Fruit fly (Drosophila melanogaster) whole organism, embryonic: ENCODE data around the gene Tsr1.
A peak's percentile ranks its signal among the peaks of the same experiment; 100 is the strongest.

ENCODE experiments used
- CG10543 ChIP-seq: fragments of 200-800 bp; sonication (Bioruptor generic); optimal IDR thresholded peaks from 3 replicates; lab custom pipeline; 2017; ENCODE audit warnings: missing biosample characterization, mild to moderate bottlenecking, missing genetic modification characterization, moderate library complexity
- CG10979 ChIP-seq: fragments of 200-800 bp; sonication (Bioruptor generic); optimal IDR thresholded peaks from 2 replicates; lab custom pipeline; 2018; ENCODE audit warnings: missing biosample characterization, mild to moderate bottlenecking, missing genetic modification characterization, moderate library complexity
- CG11247 ChIP-seq: fragments of 200-800 bp; sonication (Bioruptor generic); IDR thresholded peaks from 2 replicates; pipeline ENCODE4 v1.3.6; 2022; ENCODE audit warnings: missing biosample characterization, missing genetic modification characterization
- CG12071 ChIP-seq: fragments of 200-800 bp; sonication (Bioruptor generic); optimal IDR thresholded peaks from 3 replicates; lab custom pipeline; 2018; ENCODE audit warnings: missing biosample characterization, mild to moderate bottlenecking, missing genetic modification characterization
- CG12942 ChIP-seq: fragments of 200-800 bp; sonication (Bioruptor generic); optimal IDR thresholded peaks from 3 replicates; lab custom pipeline; 2016; ENCODE audit warnings: missing biosample characterization, missing genetic modification characterization
- CG13123 ChIP-seq: fragments of 200-800 bp; sonication (Bioruptor generic); optimal IDR thresholded peaks from 2 replicates; lab custom pipeline; 2016; ENCODE audit warnings: missing biosample characterization, missing genetic modification characterization
- CG13296 ChIP-seq: fragments of 200-800 bp; sonication (Bioruptor generic); optimal IDR thresholded peaks from 3 replicates; lab custom pipeline; 2018; ENCODE audit warnings: missing biosample characterization, mild to moderate bottlenecking, missing genetic modification characterization
- CG14014 ChIP-seq: fragments of 200-800 bp; sonication (Bioruptor generic); IDR thresholded peaks from 2 replicates; pipeline ENCODE4 v1.3.6; 2022; ENCODE audit warnings: missing biosample characterization, missing genetic modification characterization
- CG14667 ChIP-seq: fragments of 200-800 bp; sonication (Bioruptor generic); IDR thresholded peaks from 2 replicates; pipeline ENCODE4 v1.3.6; 2022; ENCODE audit warnings: missing biosample characterization, missing genetic modification characterization
- CG15269 ChIP-seq: fragments of 200-800 bp; sonication (Bioruptor generic); optimal IDR thresholded peaks from 2 replicates; lab custom pipeline; 2018; ENCODE audit warnings: missing biosample characterization, mild to moderate bottlenecking, missing genetic modification characterization, moderate library complexity
- CG15601 ChIP-seq: fragments of 200-800 bp; sonication (Bioruptor generic); optimal IDR thresholded peaks from 3 replicates; lab custom pipeline; 2019; ENCODE audit warnings: missing biosample characterization, mild to moderate bottlenecking, missing genetic modification characterization, moderate library complexity
- CG16863 ChIP-seq: fragments of 200-800 bp; sonication (Bioruptor generic); optimal IDR thresholded peaks from 3 replicates; lab custom pipeline; 2016; ENCODE audit warnings: missing biosample characterization, missing genetic modification characterization
- CG17328 ChIP-seq: fragments of 200-800 bp; sonication (Bioruptor generic); IDR thresholded peaks from 2 replicates; pipeline ENCODE4 v1.3.6; 2022; ENCODE audit warnings: missing biosample characterization, missing genetic modification characterization
- CG17359 ChIP-seq: fragments of 200-800 bp; sonication (Bioruptor generic); optimal IDR thresholded peaks from 3 replicates; lab custom pipeline; 2018; ENCODE audit warnings: missing biosample characterization, mild to moderate bottlenecking, missing genetic modification characterization, moderate library complexity
- CG2678 ChIP-seq: fragments of 200-800 bp; sonication (Bioruptor generic); optimal IDR thresholded peaks from 3 replicates; lab custom pipeline; 2019; ENCODE audit warnings: missing biosample characterization, mild to moderate bottlenecking, missing genetic modification characterization, moderate library complexity
- CG31388 ChIP-seq: fragments of 200-800 bp; sonication (Bioruptor generic); optimal IDR thresholded peaks from 2 replicates; lab custom pipeline; 2016; ENCODE audit warnings: missing biosample characterization, missing genetic modification characterization
- CG32532 ChIP-seq: fragments of 200-800 bp; sonication (Bioruptor generic); IDR thresholded peaks from 2 replicates; pipeline ENCODE4 v1.3.6; 2022; ENCODE audit warnings: missing biosample characterization, missing genetic modification characterization
- CG34422 ChIP-seq: fragments of 200-800 bp; sonication (Bioruptor generic); IDR thresholded peaks from 3 replicates; pipeline ENCODE4 v1.3.6; 2022; ENCODE audit warnings: missing biosample characterization, missing genetic modification characterization
- CG8290 ChIP-seq, 3 experiments: fragments of 200-800 bp; sonication (Bioruptor generic); optimal IDR thresholded peaks; 2 replicates each; lab custom pipeline; 2016 to 2019; ENCODE audit warnings: missing biosample characterization in 3 of 3, missing genetic modification characterization in 3 of 3, mild to moderate bottlenecking in 2 of 3, moderate library complexity in 1 of 3
- CHES-1-like ChIP-seq: fragments of 200-800 bp; sonication (Bioruptor generic); optimal IDR thresholded peaks from 2 replicates; lab custom pipeline; 2016; ENCODE audit warnings: missing biosample characterization, missing genetic modification characterization
- Chrac-16 ChIP-seq: fragments of 200-800 bp; sonication (Bioruptor generic); optimal IDR thresholded peaks from 3 replicates; lab custom pipeline; 2016; ENCODE audit warnings: missing biosample characterization, missing genetic modification characterization
- D19B ChIP-seq: fragments of 200-800 bp; sonication (Bioruptor generic); optimal IDR thresholded peaks from 2 replicates; lab custom pipeline; 2017; ENCODE audit warnings: missing biosample characterization, mild to moderate bottlenecking, missing genetic modification characterization
- E2f1 ChIP-seq: fragments of 200-800 bp; sonication (Bioruptor generic); IDR thresholded peaks from 2 replicates; pipeline ENCODE4 v1.3.6; 2022; ENCODE audit warnings: missing biosample characterization, missing genetic modification characterization
- Eip74EF ChIP-seq, 2 experiments: fragments of 200-800 bp in 1 of 2; fragments of >200 bp in 1 of 2; sonication (Bioruptor generic) in 1 of 2; optimal IDR thresholded peaks; 2 replicates each; lab custom pipeline; 2017 to 2019; ENCODE audit warnings: missing biosample characterization in 2 of 2, missing genetic modification characterization in 2 of 2, mild to moderate bottlenecking in 1 of 2, moderate library complexity in 1 of 2
- GATAe ChIP-seq: fragments of 200-800 bp; sonication (Bioruptor generic); conservative IDR thresholded peaks from 2 replicates; pipeline ENCODE4 v1.3.6; 2022; ENCODE audit warnings: missing biosample characterization, missing genetic modification characterization
- HLHmδ ChIP-seq: fragments of 200-800 bp; sonication (Bioruptor generic); optimal IDR thresholded peaks from 2 replicates; lab custom pipeline; 2018; ENCODE audit warnings: missing biosample characterization, mild to moderate bottlenecking, missing genetic modification characterization, moderate library complexity
- Hand ChIP-seq: fragments of 200-800 bp; sonication (Bioruptor generic); optimal IDR thresholded peaks from 2 replicates; lab custom pipeline; 2017; ENCODE audit warnings: mild to moderate bottlenecking, missing biosample characterization, missing genetic modification reagents, missing genetic modification characterization
- Med ChIP-seq: fragments of 200-800 bp; sonication (Bioruptor generic); peaks from one replicate; lab custom pipeline; 2016; ENCODE audit warnings: missing biosample characterization, missing genetic modification characterization, mild to moderate bottlenecking, inconsistent platforms, moderate library complexity
- Sin3A ChIP-seq: fragments of >200 bp; optimal IDR thresholded peaks from 2 replicates; lab custom pipeline; 2018
- ab ChIP-seq: fragments of 200-800 bp; sonication (Bioruptor generic); optimal IDR thresholded peaks from 2 replicates; lab custom pipeline; 2016; ENCODE audit warnings: missing biosample characterization, missing genetic modification characterization
- al ChIP-seq: fragments of 200-800 bp; sonication (Bioruptor generic); IDR thresholded peaks from 2 replicates; pipeline ENCODE4 v1.3.6; 2022; ENCODE audit warnings: missing biosample characterization, missing genetic modification characterization
- bsh ChIP-seq, 2 experiments: fragments of 200-800 bp; sonication (Bioruptor generic); optimal IDR thresholded peaks; 2 replicates each; lab custom pipeline; 2017 to 2018; ENCODE audit warnings: mild to moderate bottlenecking in 2 of 2, missing biosample characterization in 2 of 2, missing genetic modification characterization in 2 of 2, moderate library complexity in 1 of 2
- caup ChIP-seq: fragments of 200-800 bp; sonication (Bioruptor generic); optimal IDR thresholded peaks from 3 replicates; lab custom pipeline; 2017; ENCODE audit warnings: missing biosample characterization, mild to moderate bottlenecking, missing genetic modification characterization, moderate library complexity; ENCODE audit not compliant: severe bottlenecking
- chif ChIP-seq, 2 experiments: fragments of 200-800 bp; sonication (Bioruptor generic); optimal IDR thresholded peaks; 3 replicates each; lab custom pipeline; 2016; ENCODE audit warnings: missing biosample characterization in 2 of 2, missing genetic modification characterization in 2 of 2
- cwo ChIP-seq: fragments of 200-800 bp; sonication (Bioruptor generic); optimal IDR thresholded peaks from 3 replicates; lab custom pipeline; 2017; ENCODE audit warnings: missing biosample characterization, missing genetic modification characterization, mild to moderate bottlenecking, moderate library complexity, missing genetic modification reagents
- danr ChIP-seq: fragments of 200-800 bp; sonication (Bioruptor generic); IDR thresholded peaks from 2 replicates; pipeline ENCODE4 v1.3.6; 2022; ENCODE audit warnings: missing biosample characterization, missing genetic modification characterization
- dm ChIP-seq: fragments of 200-800 bp; sonication (Bioruptor generic); optimal IDR thresholded peaks from 3 replicates; lab custom pipeline; 2016; ENCODE audit warnings: missing biosample characterization, missing genetic modification characterization
- dpn ChIP-seq, 2 experiments: fragments of 200-800 bp; sonication (Bioruptor generic); optimal IDR thresholded peaks; 3 replicates each; lab custom pipeline; 2016; ENCODE audit warnings: missing biosample characterization in 2 of 2, missing genetic modification characterization in 2 of 2
- gsb ChIP-seq: fragments of 200-800 bp; sonication (Bioruptor generic); IDR thresholded peaks from 2 replicates; pipeline ENCODE4 v1.3.6; 2022; ENCODE audit warnings: missing biosample characterization, missing genetic modification characterization
- ind ChIP-seq: fragments of 200-800 bp; sonication (Bioruptor generic); optimal IDR thresholded peaks from 3 replicates; lab custom pipeline; 2016; ENCODE audit warnings: missing biosample characterization, missing genetic modification characterization
- jing ChIP-seq: fragments of 200-800 bp; sonication (Bioruptor generic); optimal IDR thresholded peaks from 2 replicates; lab custom pipeline; 2018; ENCODE audit warnings: missing biosample characterization, mild to moderate bottlenecking, missing genetic modification characterization
- klu ChIP-seq: fragments of 200-800 bp; sonication (Bioruptor generic); IDR thresholded peaks from 2 replicates; pipeline ENCODE4 v1.3.6; 2022; ENCODE audit warnings: missing biosample characterization, missing genetic modification characterization
- lilli ChIP-seq: fragments of 200-800 bp; sonication (Bioruptor generic); optimal IDR thresholded peaks from 3 replicates; lab custom pipeline; 2016; ENCODE audit warnings: missing biosample characterization, missing genetic modification characterization
- mirr ChIP-seq: fragments of 200-800 bp; sonication (Bioruptor generic); optimal IDR thresholded peaks from 3 replicates; lab custom pipeline; 2018; ENCODE audit warnings: missing biosample characterization, mild to moderate bottlenecking, missing genetic modification characterization
- nerfin-1 ChIP-seq: fragments of 200-800 bp; sonication (Bioruptor generic); optimal IDR thresholded peaks from 3 replicates; lab custom pipeline; 2019; ENCODE audit warnings: missing biosample characterization, mild to moderate bottlenecking, missing genetic modification characterization, moderate library complexity
- onecut ChIP-seq: fragments of 200-800 bp; sonication (Bioruptor generic); IDR thresholded peaks from 2 replicates; pipeline ENCODE4 v1.3.6; 2022; ENCODE audit warnings: missing biosample characterization, missing genetic modification characterization
- pnt ChIP-seq: fragments of 200-800 bp; sonication (Bioruptor generic); optimal IDR thresholded peaks from 3 replicates; lab custom pipeline; 2016; ENCODE audit warnings: missing biosample characterization, missing genetic modification characterization
- salm ChIP-seq: fragments of 200-800 bp; sonication (Bioruptor generic); optimal IDR thresholded peaks from 2 replicates; lab custom pipeline; 2018; ENCODE audit warnings: missing biosample characterization, mild to moderate bottlenecking, missing genetic modification characterization
- scrt ChIP-seq: fragments of 200-800 bp; sonication (Bioruptor generic); optimal IDR thresholded peaks from 2 replicates; lab custom pipeline; 2018; ENCODE audit warnings: missing biosample characterization, mild to moderate bottlenecking, missing genetic modification characterization, moderate library complexity
- sima ChIP-seq: fragments of 200-800 bp; sonication (Bioruptor generic); optimal IDR thresholded peaks from 2 replicates; lab custom pipeline; 2016; ENCODE audit warnings: missing biosample characterization, missing genetic modification characterization
- sqz ChIP-seq: fragments of 200-800 bp; sonication (Bioruptor generic); optimal IDR thresholded peaks from 3 replicates; lab custom pipeline; 2018; ENCODE audit warnings: missing biosample characterization, mild to moderate bottlenecking, missing genetic modification characterization

Tsr1 gene

dm6 chr3L:21348983-21349432 lies 14.0 kb downstream of the Tsr1 start, which contains the start of gene ebd2 (continued):
- TF ChIP-seq sqz (no peak), sima (GFP tag; lab: Kevin White, UChicago) (no peak), CG32532 (GFP tag; lab: Robert Waterston, UW) (peak; percentile 31; the same call in 1 of the 2 replicates), danr (no peak), ab (GFP tag; lab: Kevin White, UChicago) (no peak), caup (GFP tag; lab: Kevin White, UChicago) (peak; percentile 40), dpn (GFP tag; optimal IDR thresholded peaks at IDR 0.05; lab: Kevin White, UChicago) (no peak), Hand (no peak), gsb (GFP tag; lab: Robert Waterston, UW) (no peak), lilli (GFP tag; lab: Kevin White, UChicago) (no peak), E2f1 (GFP tag; lab: Robert Waterston, UW) (no peak), mirr (GFP tag; lab: Kevin White, UChicago) (peak; percentile 18), GATAe (GFP tag; lab: Robert Waterston, UW) (no peak; the same call in 1 of the 2 replicates), CG12942 (GFP tag; lab: Kevin White, UChicago) (no peak), CG10979 (tag; lab: Kevin White, UChicago) (no peak), CG14667 (GFP tag; lab: Robert Waterston, UW) (no peak), CG17359 (tag; lab: Kevin White, UChicago) (no peak), Med (GFP tag; lab: Kevin White, UChicago) (peak; percentile 87), dm (GFP tag; lab: Kevin White, UChicago) (peak; percentile 11), cwo (peak; percentile 73), CG34422 (GFP tag; lab: Robert Waterston, UW) (0 out of 3 replicates have a peak, but pooled peaks have one; percentile 31), onecut (GFP tag; lab: Robert Waterston, UW) (peak; percentile 3; the same call in 1 of the 2 replicates), CHES-1-like (peak; percentile 25), chif (GFP tag; optimal IDR thresholded peaks at IDR 0.05; lab: Kevin White, UChicago) (no peak), CG14014 (GFP tag; lab: Robert Waterston, UW) (peak; percentile 30; the same call in 1 of the 2 replicates), pnt (GFP tag; lab: Kevin White, UChicago) (no peak), klu (GFP tag; lab: Robert Waterston, UW) (no peak), CG13296 (peak; percentile 21), Eip74EF (GFP tag; optimal IDR thresholded peaks at IDR 0.05; lab: Kevin White, UChicago) (no peak), nerfin-1 (tag; lab: Kevin White, UChicago) (no peak), CG31388 (GFP tag; lab: Kevin White, UChicago) (no peak), CG12071 (GFP tag; lab: Kevin White, UChicago) (peak; percentile 38), D19B (GFP tag; lab: Kevin White, UChicago) (no peak), CG16863 (GFP tag; lab: Kevin White, UChicago) (peak; percentile 20), CG11247 (GFP tag; lab: Robert Waterston, UW) (no peak), salm (no peak), ind (no peak), CG13123 (GFP tag; lab: Kevin White, UChicago) (no peak), HLHmδ (GFP tag; lab: Kevin White, UChicago) (no peak), bsh (GFP tag; optimal IDR thresholded peaks at IDR 0.05; lab: Kevin White, UChicago) (no peak), al (GFP tag; lab: Robert Waterston, UW) (no peak), CG10543 (GFP tag; lab: Kevin White, UChicago) (peak; percentile 95), Sin3A (lab: Kevin White, UChicago) (no peak), CG15601 (tag; lab: Kevin White, UChicago) (no peak), scrt (GFP tag; lab: Kevin White, UChicago) (no peak), CG8290 (GFP tag; optimal IDR thresholded peaks at IDR 0.05; lab: Kevin White, UChicago) (peak; percentile 17), CG8290 (tag; optimal IDR thresholded peaks at IDR 0.05; lab: Kevin White, UChicago) (no peak), CG15269 (tag; lab: Kevin White, UChicago) (peak; percentile 3), CG2678 (peak; percentile 51), jing (GFP tag; lab: Kevin White, UChicago) (no peak), Chrac-16 (no peak), CG17328 (GFP tag; lab: Robert Waterston, UW) (no peak)
